Worm (Caenorhabditis elegans): ENCODE measurements around the gene srt-45.

srt-45 gene

ce11 chrV:19790248-19790647, 6.3 kb downstream of the srt-45 start:
- TF ChIP-seq mab-5 (tag; optimal IDR thresholded peaks at IDR 0.05), result no peak
- TF ChIP-seq lin-13 (tag; optimal IDR thresholded peaks at IDR 0.05), result no peak
- TF ChIP-seq bed-3 (GFP tag; optimal IDR thresholded peaks at IDR 0.05), result no peak
- no peak for TF ChIP-seq mep-1 (tag; optimal IDR thresholded peaks at IDR 0.05)
- TF ChIP-seq sem-2 (GFP tag; optimal IDR thresholded peaks at IDR 0.05), result no peak
- no peak for TF ChIP-seq nhr-12 (tag; optimal IDR thresholded peaks at IDR 0.05)
- TF ChIP-seq blmp-1 (tag; optimal IDR thresholded peaks at IDR 0.05), result no peak
- TF ChIP-seq ces-1 (GFP tag; optimal IDR thresholded peaks at IDR 0.05), result no peak
- no peak for TF ChIP-seq nhr-237 (tag; optimal IDR thresholded peaks at IDR 0.05)
- no peak for TF ChIP-seq tbx-8 (GFP tag; optimal IDR thresholded peaks at IDR 0.05)

ce11 chrV:19794931-19795330, 11.0 kb downstream of the srt-45 start, which contains the start of gene M162.7:
M162.7 (minus strand) TSS chrV:19795031.
- TF ChIP-seq tbx-8 (GFP tag; optimal IDR thresholded peaks at IDR 0.05) (no peak), cnd-1 (tag; optimal IDR thresholded peaks at IDR 0.05) (no peak), nhr-12 (tag; optimal IDR thresholded peaks at IDR 0.05) (no peak), zip-8 (tag; optimal IDR thresholded peaks at IDR 0.05) (no peak), lin-32 (GFP tag; optimal IDR thresholded peaks at IDR 0.05) (no peak), blmp-1 (tag; optimal IDR thresholded peaks at IDR 0.05) (no peak), unc-120 (tag; optimal IDR thresholded peaks at IDR 0.05; ENCODE audit: poor library complexity, severe bottlenecking) (no peak), lsy-2 (tag; optimal IDR thresholded peaks at IDR 0.05) (no peak), nhr-76 (tag; optimal IDR thresholded peaks at IDR 0.05) (no peak), elt-3 (tag; optimal IDR thresholded peaks at IDR 0.05) (no peak), pha-4 (tag; optimal IDR thresholded peaks at IDR 0.05) (no peak), ces-1 (GFP tag; optimal IDR thresholded peaks at IDR 0.05) (no peak)

- TF ChIP-seq elt-3 (tag; optimal IDR thresholded peaks at IDR 0.05) (no peak), snpc-4 (tag; optimal IDR thresholded peaks at IDR 0.05) (no peak), ces-1 (GFP tag; optimal IDR thresholded peaks at IDR 0.05) (no peak), ham-2 (GFP tag; optimal IDR thresholded peaks at IDR 0.05) (no peak), unc-120 (tag; optimal IDR thresholded peaks at IDR 0.05; ENCODE audit: poor library complexity, severe bottlenecking) (no peak), flh-1 (GFP tag; optimal IDR thresholded peaks at IDR 0.05) (no peak), zip-8 (tag; optimal IDR thresholded peaks at IDR 0.05) (no peak), lin-32 (GFP tag; optimal IDR thresholded peaks at IDR 0.05) (no peak), M03D4.4 (tag; optimal IDR thresholded peaks at IDR 0.05) (no peak), unc-62 (GFP tag; optimal IDR thresholded peaks at IDR 0.05) (no peak), tbx-8 (GFP tag; optimal IDR thresholded peaks at IDR 0.05) (no peak), ceh-43 (GFP tag; optimal IDR thresholded peaks at IDR 0.05) (no peak), sptf-1 (tag; optimal IDR thresholded peaks at IDR 0.05) (no peak), unc-39 (tag; optimal IDR thresholded peaks at IDR 0.05) (no peak), sem-2 (GFP tag; optimal IDR thresholded peaks at IDR 0.05) (no peak), nhr-237 (tag; optimal IDR thresholded peaks at IDR 0.05) (no peak)
Measured at ce11 chrV:19801033-19801432, 17.1 kb downstream of the srt-45 start, which contains the start of gene Y116F11B.2. Y116F11B.2 (minus strand) TSS chrV:19801133.

- TF ChIP-seq elt-1 (tag; optimal IDR thresholded peaks at IDR 0.05; ENCODE audit: borderline replicate concordance, insufficient read depth) (no peak), lin-13 (tag; optimal IDR thresholded peaks at IDR 0.05) (no peak), bed-3 (GFP tag; optimal IDR thresholded peaks at IDR 0.05) (no peak), snpc-4 (tag; optimal IDR thresholded peaks at IDR 0.05) (no peak), elt-3 (tag; optimal IDR thresholded peaks at IDR 0.05) (no peak), mab-5 (tag; optimal IDR thresholded peaks at IDR 0.05) (no peak), pha-4 (tag; optimal IDR thresholded peaks at IDR 0.05) (no peak), hlh-1 (tag; optimal IDR thresholded peaks at IDR 0.05) (no peak), ces-1 (GFP tag; optimal IDR thresholded peaks at IDR 0.05) (no peak), mep-1 (tag; optimal IDR thresholded peaks at IDR 0.05) (no peak), lsy-2 (tag; optimal IDR thresholded peaks at IDR 0.05) (no peak), ztf-11 (tag; optimal IDR thresholded peaks at IDR 0.05) (no peak), ham-2 (GFP tag; optimal IDR thresholded peaks at IDR 0.05) (no peak), flh-1 (GFP tag; optimal IDR thresholded peaks at IDR 0.05) (no peak), cnd-1 (tag; optimal IDR thresholded peaks at IDR 0.05) (no peak), ceh-83 (GFP tag; optimal IDR thresholded peaks at IDR 0.05) (no peak), blmp-1 (tag; optimal IDR thresholded peaks at IDR 0.05) (no peak)
Measured at ce11 chrV:19802797-19803196, 18.9 kb downstream of the srt-45 start.

- TF ChIP-seq tbx-8 (GFP tag; optimal IDR thresholded peaks at IDR 0.05), result no peak
- no peak for TF ChIP-seq pha-4 (tag; optimal IDR thresholded peaks at IDR 0.05)
- no peak for TF ChIP-seq mab-5 (tag; optimal IDR thresholded peaks at IDR 0.05)
- no peak for TF ChIP-seq ztf-11 (tag; optimal IDR thresholded peaks at IDR 0.05)
- TF ChIP-seq sem-2 (GFP tag; optimal IDR thresholded peaks at IDR 0.05), result no peak
- no peak for TF ChIP-seq mls-2 (tag; optimal IDR thresholded peaks at IDR 0.05)
- no peak for TF ChIP-seq unc-62 (GFP tag; optimal IDR thresholded peaks at IDR 0.05)
- no peak for TF ChIP-seq unc-39 (tag; optimal IDR thresholded peaks at IDR 0.05)
- TF ChIP-seq ces-1 (GFP tag; optimal IDR thresholded peaks at IDR 0.05), result no peak
Measured at ce11 chrV:19805548-19805947, 21.6 kb downstream of the srt-45 start.
